Fruit fly (Drosophila melanogaster): ENCODE data around the gene LysP.
A peak's percentile ranks its signal among the peaks of the same experiment; 100 is the strongest.

dm6 chr3L:1178115-1178583, 40.3 kb downstream of the LysP start:
- TF ChIP-seq CTCF (optimal IDR thresholded peaks at IDR 0.05) (no peak), CG8478 (optimal IDR thresholded peaks at IDR 0.05) (peak; percentile 79)

All from S2 (cell line).